Fruit fly (Drosophila melanogaster): ENCODE results near the gene CG11586.

Gene CG11586

dm6 chr3L:4239442-4240322 is 22.6 kb downstream of the CG11586 start, which contains the start of gene Sqor (continued):
- peak; percentile 75 for TF ChIP-seq Hand (GFP tag; optimal IDR thresholded peaks at IDR 0.05)
- TF ChIP-seq HLH4C (GFP tag; IDR thresholded peaks at IDR 0.05; ENCODE audit: partially characterized antibody), result peak; percentile 16; the same call in 1 of the 3 replicates
- peak; percentile 89 for TF ChIP-seq CG9609 (GFP tag; optimal IDR thresholded peaks at IDR 0.05)
- TF ChIP-seq CG10321 (GFP tag; IDR thresholded peaks at IDR 0.05), result peak; percentile 57; the same call in 1 of the 2 replicates
- TF ChIP-seq Drgx (GFP tag; IDR thresholded peaks at IDR 0.05), result peak; percentile 92
- TF ChIP-seq D19B (GFP tag; optimal IDR thresholded peaks at IDR 0.05), result peak; percentile 82
- TF ChIP-seq Six4 (GFP tag; optimal IDR thresholded peaks at IDR 0.05), result peak; percentile 32
- peak; percentile 31 for TF ChIP-seq CG2875 (GFP tag; optimal IDR thresholded peaks at IDR 0.05)
- peak; percentile 82 for TF ChIP-seq CG9932 (GFP tag; IDR thresholded peaks at IDR 0.05)
- peak; percentile 76; the same call in 2 of the 3 replicates for TF ChIP-seq CG3726 (GFP tag; IDR thresholded peaks at IDR 0.05)
- peak; percentile 77 for TF ChIP-seq CG16815 (GFP tag; optimal IDR thresholded peaks at IDR 0.05)
- TF ChIP-seq NfI (GFP tag; optimal IDR thresholded peaks at IDR 0.05), result peak; percentile 92
- peak; percentile 57 for TF ChIP-seq CG5245 (GFP tag; optimal IDR thresholded peaks at IDR 0.05)
- TF ChIP-seq en (GFP tag; optimal IDR thresholded peaks at IDR 0.05), result peak; percentile 75
- peak; percentile 66 for TF ChIP-seq da (GFP tag; optimal IDR thresholded peaks at IDR 0.05)
- peak; percentile 91 for TF ChIP-seq Antp (GFP tag; optimal IDR thresholded peaks at IDR 0.05)
- peak; percentile 71 for TF ChIP-seq Mes4 (GFP tag; optimal IDR thresholded peaks at IDR 0.05)
- TF ChIP-seq chm (GFP tag; IDR thresholded peaks at IDR 0.05), result peak; percentile 55; the same call in 1 of the 2 replicates
- TF ChIP-seq CG42726 (GFP tag; IDR thresholded peaks at IDR 0.05; ENCODE audit: partially characterized antibody), result no peak
- TF ChIP-seq HLH3B (GFP tag; IDR thresholded peaks at IDR 0.05), result peak; percentile 59
- TF ChIP-seq Deaf1 (tag; optimal IDR thresholded peaks at IDR 0.05), result peak; percentile 55
- peak; percentile 90 for TF ChIP-seq fu2 (GFP tag; optimal IDR thresholded peaks at IDR 0.05)
- TF ChIP-seq peb (GFP tag; IDR thresholded peaks at IDR 0.05), result no peak; the same call in none of the 2 replicates
- TF ChIP-seq CG5953 (GFP tag; IDR thresholded peaks at IDR 0.05), result peak; percentile 51; the same call in 1 of the 2 replicates
- peak; percentile 87 for TF ChIP-seq HLH54F (GFP tag; optimal IDR thresholded peaks at IDR 0.05)
- TF ChIP-seq pnt (GFP tag; optimal IDR thresholded peaks at IDR 0.05), result peak; percentile 82
- TF ChIP-seq CG15011 (GFP tag; optimal IDR thresholded peaks at IDR 0.05), result peak; percentile 85
- TF ChIP-seq CG6813 (GFP tag; optimal IDR thresholded peaks at IDR 0.05), result peak; percentile 74
- TF ChIP-seq CG7786 (GFP tag; optimal IDR thresholded peaks at IDR 0.05), result peak; percentile 89
- TF ChIP-seq D19A (tag; optimal IDR thresholded peaks at IDR 0.05), result peak; percentile 64
- no peak for TF ChIP-seq cad (GFP tag; optimal IDR thresholded peaks at IDR 0.05)
- TF ChIP-seq HHEX (GFP tag; optimal IDR thresholded peaks at IDR 0.05), result peak; percentile 82
- peak; percentile 81 for TF ChIP-seq vvl (GFP tag; IDR thresholded peaks at IDR 0.05)
- peak; percentile 52 for TF ChIP-seq NC2α (GFP tag; optimal IDR thresholded peaks at IDR 0.05)
- TF ChIP-seq ab (GFP tag; optimal IDR thresholded peaks at IDR 0.05), result peak; percentile 50
- peak; percentile 91 for TF ChIP-seq nom (GFP tag; optimal IDR thresholded peaks at IDR 0.05)
- peak; percentile 57 for TF ChIP-seq ken (GFP tag; IDR thresholded peaks at IDR 0.05)
- peak; percentile 65 for TF ChIP-seq Hr3 (GFP tag; optimal IDR thresholded peaks at IDR 0.05)
- peak; percentile 53; the same call in 1 of the 2 replicates for TF ChIP-seq MBD-R2 (GFP tag; IDR thresholded peaks at IDR 0.05)
- peak; percentile 79 for TF ChIP-seq CG33213 (GFP tag; optimal IDR thresholded peaks at IDR 0.05)
- TF ChIP-seq ap (GFP tag; IDR thresholded peaks at IDR 0.05), result peak; percentile 54
- peak; percentile 62 for TF ChIP-seq Blimp-1 (GFP tag; optimal IDR thresholded peaks at IDR 0.05)
- peak; percentile 61 for TF ChIP-seq Poxn (GFP tag; IDR thresholded peaks at IDR 0.05)
- TF ChIP-seq CG5180 (GFP tag; optimal IDR thresholded peaks at IDR 0.05), result peak; percentile 68
- TF ChIP-seq cg (GFP tag; optimal IDR thresholded peaks at IDR 0.05), result peak; percentile 20
- TF ChIP-seq Hr39 (optimal IDR thresholded peaks at IDR 0.05), result no peak
- peak; percentile 60; the same call in 1 of the 2 replicates for TF ChIP-seq CG8765 (GFP tag; IDR thresholded peaks at IDR 0.05)
- TF ChIP-seq so (GFP tag; IDR thresholded peaks at IDR 0.05), result peak; percentile 85
- TF ChIP-seq CG31365 (tag; optimal IDR thresholded peaks at IDR 0.05), result peak; percentile 41

Data from whole organism, embryonic.